Worm (Caenorhabditis elegans) whole organism, L4 larva: ENCODE data around the gene clec-60.

Experiments used
- R02D3.7 ChIP-seq: fragments of 150-350 bp; sonication (generic microtip); optimal IDR thresholded peaks from 3 replicates; lab custom pipeline; 2014; ENCODE audit warnings: missing biosample characterization, missing genetic modification characterization
- ZK546.5 ChIP-seq, 2 experiments: sonication (generic microtip); optimal IDR thresholded peaks; 2 replicates each; lab custom pipeline; 2017; ENCODE audit warnings: missing biosample characterization in 2 of 2, missing genetic modification characterization in 2 of 2
- aly-2 ChIP-seq: sonication (generic microtip); optimal IDR thresholded peaks from 2 replicates; lab custom pipeline; 2018; ENCODE audit warnings: missing biosample characterization, missing genetic modification characterization
- pqm-1 ChIP-seq: sonication (generic microtip); optimal IDR thresholded peaks from 2 replicates; lab custom pipeline; 2017; ENCODE audit warnings: missing biosample characterization, missing genetic modification characterization
- snpc-4 ChIP-seq: fragments of 150-350 bp; optimal IDR thresholded peaks from 2 replicates; lab custom pipeline; 2014; ENCODE audit warnings: missing biosample characterization, missing genetic modification characterization
- unc-39 ChIP-seq: sonication (generic microtip); optimal IDR thresholded peaks from 2 replicates; lab custom pipeline; 2017; ENCODE audit warnings: missing biosample characterization, missing genetic modification characterization

DNA sequence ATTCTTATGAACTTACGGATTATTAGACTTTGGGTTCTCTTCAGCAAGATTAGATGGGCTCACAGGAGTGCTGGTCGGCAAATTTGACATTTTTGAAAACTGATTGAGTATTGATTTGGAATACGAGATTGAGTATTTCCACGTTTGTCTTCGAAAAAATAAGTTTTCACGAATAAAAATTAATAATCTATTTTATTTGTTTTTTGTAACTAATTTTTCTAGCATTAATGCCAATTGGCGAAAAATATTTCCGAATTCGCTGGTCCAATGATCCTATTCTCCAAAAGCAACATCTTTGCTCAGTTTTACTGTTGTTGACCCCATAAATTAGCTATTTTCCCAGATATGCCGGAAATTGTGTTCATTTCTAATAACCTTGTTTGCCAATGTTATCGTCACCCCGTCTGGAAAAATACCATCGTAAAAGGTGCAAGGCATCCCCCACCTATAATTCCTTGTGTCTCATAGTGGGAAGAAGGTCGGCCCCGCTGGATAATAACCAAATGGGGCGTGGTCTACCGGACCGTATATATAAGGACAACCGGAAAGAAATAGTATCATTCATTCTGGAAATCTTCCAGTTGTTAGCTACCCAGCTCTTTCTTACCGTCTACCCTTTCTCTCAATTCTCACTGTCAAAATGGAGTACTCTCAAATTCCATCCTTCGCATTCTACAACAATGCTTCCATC is 17.3 kb downstream of the clec-60 start, which contains the start of the genes ZK673.6 and sdz-37:
- TF ChIP-seq snpc-4 (tag; lab: Kevin White, UChicago) (no peak), aly-2 (tag; lab: Kevin White, UChicago) (no peak), unc-39 (tag; lab: Kevin White, UChicago) (no peak), R02D3.7 (tag; lab: Kevin White, UChicago) (no peak), ZK546.5 (tag; optimal IDR thresholded peaks at IDR 0.05; lab: Kevin White, UChicago) (no peak), pqm-1 (no peak)
